Worm (Caenorhabditis elegans) whole organism, mixed stage, embryonic: ENCODE data around the gene C49A9.1.

Experiments used
- elt-1 ChIP-seq: sonication (generic microtip); optimal IDR thresholded peaks from 2 replicates; lab custom pipeline; 2017; ENCODE audit warnings: missing genetic modification characterization, mild to moderate bottlenecking, missing compliant biosample characterization, antibody characterized with exemption, moderate library complexity, borderline replicate concordance; ENCODE audit not compliant: insufficient read depth
- elt-3 ChIP-seq: fragments of 150-350 bp; optimal IDR thresholded peaks from 2 replicates; lab custom pipeline; 2014; ENCODE audit warnings: missing biosample characterization, missing genetic modification characterization
- lsy-2 ChIP-seq: fragments of 150-350 bp; optimal IDR thresholded peaks from 2 replicates; lab custom pipeline; 2014; ENCODE audit warnings: missing biosample characterization, missing genetic modification characterization
- mab-5 ChIP-seq: fragments of 150-350 bp; optimal IDR thresholded peaks from 2 replicates; lab custom pipeline; 2014; ENCODE audit warnings: missing biosample characterization, missing genetic modification characterization
- mep-1 ChIP-seq: fragments of 150-350 bp; optimal IDR thresholded peaks from 2 replicates; lab custom pipeline; 2017; ENCODE audit warnings: missing biosample characterization, missing genetic modification reagents, missing genetic modification characterization, inconsistent platforms
- mls-2 ChIP-seq: sonication (generic microtip); optimal IDR thresholded peaks from 2 replicates; lab custom pipeline; 2016; ENCODE audit warnings: mild to moderate bottlenecking, missing genetic modification characterization, moderate library complexity, missing compliant biosample characterization
- nhr-12 ChIP-seq: fragments of 150-350 bp; optimal IDR thresholded peaks from 2 replicates; lab custom pipeline; 2014; ENCODE audit warnings: missing biosample characterization, missing genetic modification characterization
- nhr-76 ChIP-seq: sonication (generic microtip); optimal IDR thresholded peaks from 2 replicates; lab custom pipeline; 2017; ENCODE audit warnings: missing biosample characterization, missing genetic modification characterization
- pha-4 ChIP-seq: fragments of 150-350 bp; optimal IDR thresholded peaks from 2 replicates; lab custom pipeline; 2018; ENCODE audit warnings: missing biosample characterization, missing genetic modification reagents, missing genetic modification characterization
- snpc-4 ChIP-seq: fragments of 150-350 bp; optimal IDR thresholded peaks from 2 replicates; lab custom pipeline; 2014; ENCODE audit warnings: missing biosample characterization, missing genetic modification characterization
- sptf-1 ChIP-seq: sonication (generic microtip); optimal IDR thresholded peaks from 2 replicates; lab custom pipeline; 2017; ENCODE audit warnings: mild to moderate bottlenecking, missing genetic modification characterization, moderate library complexity, missing compliant biosample characterization
- ztf-11 ChIP-seq: fragments of 150-350 bp; optimal IDR thresholded peaks from 2 replicates; lab custom pipeline; 2014; ENCODE audit warnings: missing biosample characterization, missing genetic modification characterization

DNA sequence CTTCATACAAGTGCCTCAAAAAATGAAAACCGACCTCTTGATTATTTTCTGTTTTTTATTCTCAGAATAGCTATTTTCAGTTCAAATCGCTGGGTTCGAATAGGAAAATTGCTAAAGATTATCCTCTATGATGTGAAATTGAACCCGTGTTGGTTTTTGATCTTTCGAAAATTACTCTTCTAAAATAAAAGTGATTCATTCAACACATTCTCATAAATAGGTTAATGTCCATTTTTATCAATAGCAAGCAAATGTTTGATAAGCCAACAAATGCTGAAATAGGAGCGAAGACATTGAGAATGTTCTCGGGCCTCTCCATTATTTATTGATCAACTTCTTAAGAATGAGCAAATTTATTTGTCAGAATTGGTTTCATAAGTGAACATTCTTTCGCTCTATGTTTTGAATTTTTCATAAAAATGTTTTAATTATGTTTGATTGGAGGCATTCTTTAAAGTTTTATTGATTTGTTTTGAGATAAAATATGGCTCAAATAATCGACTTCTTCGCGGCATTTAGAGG lies 4.8 kb downstream of the C49A9.1 start, which contains the start of gene F58F9.3:
- TF ChIP-seq sptf-1 (tag; lab: Kevin White, UChicago) (no peak), nhr-12 (tag; lab: Kevin White, UChicago) (no peak), pha-4 (tag; lab: Kevin White, UChicago) (no peak), nhr-76 (tag; lab: Kevin White, UChicago) (no peak), snpc-4 (no peak), ztf-11 (no peak), mab-5 (tag; lab: Kevin White, UChicago) (no peak), mls-2 (tag; lab: Kevin White, UChicago) (no peak), lsy-2 (no peak), elt-1 (tag; lab: Kevin White, UChicago) (no peak), elt-3 (tag; lab: Kevin White, UChicago) (no peak), mep-1 (tag; lab: Kevin White, UChicago) (no peak)
